Fruit fly (Drosophila melanogaster) whole organism, embryonic: ENCODE measurements around the gene CG33181.

Source experiments
- CG10209 ChIP-seq: fragments of 200-800 bp; sonication (Bioruptor generic); optimal IDR thresholded peaks from 3 replicates; lab custom pipeline; 2017; ENCODE audit warnings: missing biosample characterization, mild to moderate bottlenecking, missing genetic modification characterization, missing genetic modification reagents
- CG11723 ChIP-seq: fragments of 200-800 bp; sonication (Bioruptor generic); optimal IDR thresholded peaks from 2 replicates; lab custom pipeline; 2017; ENCODE audit warnings: missing biosample characterization, mild to moderate bottlenecking, missing genetic modification characterization
- CG12104 ChIP-seq: fragments of 200-800 bp; sonication (Bioruptor generic); optimal IDR thresholded peaks from 3 replicates; lab custom pipeline; 2016; ENCODE audit warnings: missing biosample characterization, missing genetic modification characterization
- CG12155 ChIP-seq: fragments of 200-800 bp; sonication (Bioruptor generic); optimal IDR thresholded peaks from 3 replicates; lab custom pipeline; 2016; ENCODE audit warnings: missing biosample characterization, missing genetic modification characterization
- CG14710 ChIP-seq: fragments of 200-800 bp; sonication (Bioruptor generic); optimal IDR thresholded peaks from 3 replicates; lab custom pipeline; 2019; ENCODE audit warnings: missing biosample characterization, mild to moderate bottlenecking, missing genetic modification characterization, moderate library complexity
- CG14965 ChIP-seq: fragments of 200-800 bp; sonication (Bioruptor generic); optimal IDR thresholded peaks from 2 replicates; lab custom pipeline; 2016; ENCODE audit warnings: missing biosample characterization, missing genetic modification characterization, borderline replicate concordance
- CG1529 ChIP-seq: fragments of 200-800 bp; sonication (Bioruptor generic); optimal IDR thresholded peaks from 3 replicates; lab custom pipeline; 2018; ENCODE audit warnings: missing biosample characterization, missing genetic modification characterization
- CG1647 ChIP-seq: fragments of 200-800 bp; sonication (Bioruptor generic); optimal IDR thresholded peaks from 3 replicates; lab custom pipeline; 2016; ENCODE audit warnings: missing biosample characterization, missing genetic modification characterization
- CG16863 ChIP-seq: fragments of 200-800 bp; sonication (Bioruptor generic); optimal IDR thresholded peaks from 3 replicates; lab custom pipeline; 2016; ENCODE audit warnings: missing biosample characterization, missing genetic modification characterization
- CG1792 ChIP-seq: fragments of 200-800 bp; sonication (Bioruptor generic); optimal IDR thresholded peaks from 2 replicates; lab custom pipeline; 2016; ENCODE audit warnings: missing biosample characterization, missing genetic modification characterization
- CG2712 ChIP-seq: fragments of 200-800 bp; optimal IDR thresholded peaks from 3 replicates; lab custom pipeline; 2019; ENCODE audit warnings: missing biosample characterization, mild to moderate bottlenecking, missing genetic modification characterization, moderate library complexity
- CG3281 ChIP-seq: fragments of 200-800 bp; sonication (Bioruptor generic); optimal IDR thresholded peaks from 3 replicates; lab custom pipeline; 2017; ENCODE audit warnings: missing biosample characterization, mild to moderate bottlenecking, missing genetic modification characterization
- CG3407 ChIP-seq: fragments of 200-800 bp; sonication (Bioruptor generic); optimal IDR thresholded peaks from 2 replicates; lab custom pipeline; 2018; ENCODE audit warnings: missing biosample characterization, mild to moderate bottlenecking, missing genetic modification characterization
- CG3726 ChIP-seq: fragments of 200-800 bp; sonication (Bioruptor generic); IDR thresholded peaks from 3 replicates; pipeline ENCODE4, ENCODE4 v1.3.6; 2022; ENCODE audit warnings: missing biosample characterization, missing genetic modification characterization
- CG5245 ChIP-seq: fragments of 200-800 bp; sonication (Bioruptor generic); optimal IDR thresholded peaks from 3 replicates; lab custom pipeline; 2016; ENCODE audit warnings: missing biosample characterization, missing genetic modification characterization
- CG7556 ChIP-seq: fragments of 200-800 bp; sonication (Bioruptor generic); optimal IDR thresholded peaks from 2 replicates; lab custom pipeline; 2017; ENCODE audit warnings: missing biosample characterization, mild to moderate bottlenecking, missing genetic modification characterization
- CG7987 ChIP-seq: fragments of 200-800 bp; sonication (Bioruptor generic); optimal IDR thresholded peaks from 2 replicates; lab custom pipeline; 2018; ENCODE audit warnings: missing biosample characterization, mild to moderate bottlenecking, missing genetic modification characterization, moderate library complexity
- CG9437 ChIP-seq: fragments of 200-800 bp; sonication (Bioruptor generic); optimal IDR thresholded peaks from 2 replicates; lab custom pipeline; 2018; ENCODE audit warnings: missing biosample characterization, mild to moderate bottlenecking, missing genetic modification characterization
- D ChIP-seq, 2 experiments: fragments of 200-800 bp in 1 of 2; fragments of >200 bp in 1 of 2; sonication (Bioruptor generic) in 1 of 2; optimal IDR thresholded peaks; 2 replicates in 1 of 2; 3 replicates in 1 of 2; lab custom pipeline; 2017; ENCODE audit warnings: mild to moderate bottlenecking in 1 of 2, missing biosample characterization in 1 of 2, missing genetic modification characterization in 1 of 2, missing genetic modification reagents in 1 of 2
- Dip2 ChIP-seq: fragments of 200-800 bp; sonication (Bioruptor generic); IDR thresholded peaks from 2 replicates; pipeline ENCODE4 v1.3.6; 2022; ENCODE audit warnings: missing biosample characterization, missing genetic modification characterization
- Fer1 ChIP-seq: fragments of 200-800 bp; sonication (Bioruptor generic); optimal IDR thresholded peaks from 2 replicates; lab custom pipeline; 2017; ENCODE audit warnings: missing biosample characterization, mild to moderate bottlenecking, missing genetic modification characterization
- Fer2 ChIP-seq: fragments of 200-800 bp; sonication (Bioruptor generic); optimal IDR thresholded peaks from 2 replicates; lab custom pipeline; 2018; ENCODE audit warnings: missing biosample characterization, mild to moderate bottlenecking, missing genetic modification characterization, moderate library complexity
- Hsf ChIP-seq: fragments of 200-800 bp; sonication (Bioruptor generic); optimal IDR thresholded peaks from 3 replicates; lab custom pipeline; 2016; ENCODE audit warnings: missing biosample characterization, missing genetic modification characterization
- Lhr ChIP-seq: fragments of 200-800 bp; sonication (Bioruptor generic); optimal IDR thresholded peaks from 3 replicates; lab custom pipeline; 2017; ENCODE audit warnings: mild to moderate bottlenecking, missing biosample characterization, missing genetic modification reagents, missing genetic modification characterization
- Med ChIP-seq: fragments of 200-800 bp; sonication (Bioruptor generic); peaks from one replicate; lab custom pipeline; 2016; ENCODE audit warnings: missing biosample characterization, missing genetic modification characterization, mild to moderate bottlenecking, inconsistent platforms, moderate library complexity
- Ravus ChIP-seq: fragments of 200-800 bp; sonication (Bioruptor generic); IDR thresholded peaks from 2 replicates; pipeline ENCODE4 v1.3.6; 2022; ENCODE audit warnings: missing biosample characterization, missing genetic modification characterization
- Spps ChIP-seq: fragments of 200-800 bp; sonication (Bioruptor generic); optimal IDR thresholded peaks from 2 replicates; lab custom pipeline; 2018; ENCODE audit warnings: missing biosample characterization, mild to moderate bottlenecking, missing genetic modification characterization
- Sry-δ ChIP-seq: fragments of 200-800 bp; sonication (Bioruptor generic); optimal IDR thresholded peaks from 2 replicates; lab custom pipeline; 2016; ENCODE audit warnings: missing biosample characterization, missing genetic modification characterization
- Usf ChIP-seq: fragments of 200-800 bp; sonication (Bioruptor generic); optimal IDR thresholded peaks from 2 replicates; lab custom pipeline; 2017; ENCODE audit warnings: missing genotype, missing biosample characterization, missing genetic modification characterization
- amos ChIP-seq: fragments of 200-800 bp; sonication (Bioruptor generic); IDR thresholded peaks from 2 replicates; pipeline ENCODE4 v1.3.6; 2022; ENCODE audit warnings: missing biosample characterization, missing genetic modification characterization; ENCODE audit not compliant: partially characterized antibody
- bab2 ChIP-seq: fragments of 200-800 bp; sonication (Bioruptor generic); optimal IDR thresholded peaks from 2 replicates; lab custom pipeline; 2016; ENCODE audit warnings: missing biosample characterization, missing genetic modification characterization
- cg ChIP-seq: fragments of 200-800 bp; sonication (Bioruptor generic); optimal IDR thresholded peaks from 3 replicates; lab custom pipeline; 2019; ENCODE audit warnings: missing biosample characterization, mild to moderate bottlenecking, missing genetic modification characterization, moderate library complexity
- dan ChIP-seq: fragments of 200-800 bp; sonication (Bioruptor generic); IDR thresholded peaks from 2 replicates; pipeline ENCODE4 v1.3.6; 2022; ENCODE audit warnings: missing biosample characterization, missing genetic modification characterization
- ems ChIP-seq: fragments of 200-800 bp; sonication (Bioruptor generic); optimal IDR thresholded peaks from 3 replicates; lab custom pipeline; 2016; ENCODE audit warnings: missing biosample characterization, missing genetic modification characterization
- fd96Cb ChIP-seq: fragments of 200-800 bp; sonication (Bioruptor generic); optimal IDR thresholded peaks from 2 replicates; lab custom pipeline; 2018; ENCODE audit warnings: missing biosample characterization, mild to moderate bottlenecking, missing genetic modification characterization, moderate library complexity
- ftz-f1 ChIP-seq: fragments of 200-800 bp; sonication (Bioruptor generic); optimal IDR thresholded peaks from 2 replicates; lab custom pipeline; 2016; ENCODE audit warnings: missing biosample characterization, missing genetic modification characterization
- gem ChIP-seq: fragments of 200-800 bp; sonication (Bioruptor generic); optimal IDR thresholded peaks from 2 replicates; lab custom pipeline; 2019; ENCODE audit warnings: missing biosample characterization, mild to moderate bottlenecking, missing genetic modification characterization, moderate library complexity
- gsb ChIP-seq: fragments of 200-800 bp; sonication (Bioruptor generic); IDR thresholded peaks from 2 replicates; pipeline ENCODE4 v1.3.6; 2022; ENCODE audit warnings: missing biosample characterization, missing genetic modification characterization
- jumu ChIP-seq: fragments of 200-800 bp; sonication (Bioruptor generic); optimal IDR thresholded peaks from 3 replicates; lab custom pipeline; 2016; ENCODE audit warnings: missing biosample characterization, missing genetic modification characterization
- mirr ChIP-seq: fragments of 200-800 bp; sonication (Bioruptor generic); optimal IDR thresholded peaks from 3 replicates; lab custom pipeline; 2018; ENCODE audit warnings: missing biosample characterization, mild to moderate bottlenecking, missing genetic modification characterization
- rib ChIP-seq: fragments of 200-800 bp; sonication (Bioruptor generic); IDR thresholded peaks from 2 replicates; pipeline ENCODE4 v1.3.6; 2022; ENCODE audit warnings: missing biosample characterization, missing genetic modification characterization
- salm ChIP-seq: fragments of 200-800 bp; sonication (Bioruptor generic); optimal IDR thresholded peaks from 2 replicates; lab custom pipeline; 2018; ENCODE audit warnings: missing biosample characterization, mild to moderate bottlenecking, missing genetic modification characterization
- sd ChIP-seq: fragments of 200-800 bp; sonication (Bioruptor generic); optimal IDR thresholded peaks from 3 replicates; lab custom pipeline; 2018; ENCODE audit warnings: missing biosample characterization, mild to moderate bottlenecking, missing genetic modification characterization, moderate library complexity
- sna ChIP-seq: fragments of 200-800 bp; sonication (Bioruptor generic); IDR thresholded peaks from 2 replicates; pipeline ENCODE4 v1.3.6; 2022; ENCODE audit warnings: missing biosample characterization, missing genetic modification characterization; ENCODE audit not compliant: partially characterized antibody
- sob ChIP-seq: fragments of 200-800 bp; sonication (Bioruptor generic); IDR thresholded peaks from 2 replicates; pipeline ENCODE4 v1.3.6; 2022; ENCODE audit warnings: missing biosample characterization, missing genetic modification characterization
- ssp ChIP-seq: fragments of 200-800 bp; sonication (Bioruptor generic); IDR thresholded peaks from 2 replicates; pipeline ENCODE4 v1.3.6; 2022; ENCODE audit warnings: missing biosample characterization, missing genetic modification characterization
- tx ChIP-seq: fragments of 200-800 bp; sonication (Bioruptor generic); optimal IDR thresholded peaks from 2 replicates; lab custom pipeline; 2016; ENCODE audit warnings: missing biosample characterization, missing genetic modification characterization
- zfh2 ChIP-seq: fragments of 200-800 bp; sonication (Bioruptor generic); optimal IDR thresholded peaks from 2 replicates; lab custom pipeline; 2016; ENCODE audit warnings: missing biosample characterization, missing genetic modification characterization

Gene CG33181

DNA sequence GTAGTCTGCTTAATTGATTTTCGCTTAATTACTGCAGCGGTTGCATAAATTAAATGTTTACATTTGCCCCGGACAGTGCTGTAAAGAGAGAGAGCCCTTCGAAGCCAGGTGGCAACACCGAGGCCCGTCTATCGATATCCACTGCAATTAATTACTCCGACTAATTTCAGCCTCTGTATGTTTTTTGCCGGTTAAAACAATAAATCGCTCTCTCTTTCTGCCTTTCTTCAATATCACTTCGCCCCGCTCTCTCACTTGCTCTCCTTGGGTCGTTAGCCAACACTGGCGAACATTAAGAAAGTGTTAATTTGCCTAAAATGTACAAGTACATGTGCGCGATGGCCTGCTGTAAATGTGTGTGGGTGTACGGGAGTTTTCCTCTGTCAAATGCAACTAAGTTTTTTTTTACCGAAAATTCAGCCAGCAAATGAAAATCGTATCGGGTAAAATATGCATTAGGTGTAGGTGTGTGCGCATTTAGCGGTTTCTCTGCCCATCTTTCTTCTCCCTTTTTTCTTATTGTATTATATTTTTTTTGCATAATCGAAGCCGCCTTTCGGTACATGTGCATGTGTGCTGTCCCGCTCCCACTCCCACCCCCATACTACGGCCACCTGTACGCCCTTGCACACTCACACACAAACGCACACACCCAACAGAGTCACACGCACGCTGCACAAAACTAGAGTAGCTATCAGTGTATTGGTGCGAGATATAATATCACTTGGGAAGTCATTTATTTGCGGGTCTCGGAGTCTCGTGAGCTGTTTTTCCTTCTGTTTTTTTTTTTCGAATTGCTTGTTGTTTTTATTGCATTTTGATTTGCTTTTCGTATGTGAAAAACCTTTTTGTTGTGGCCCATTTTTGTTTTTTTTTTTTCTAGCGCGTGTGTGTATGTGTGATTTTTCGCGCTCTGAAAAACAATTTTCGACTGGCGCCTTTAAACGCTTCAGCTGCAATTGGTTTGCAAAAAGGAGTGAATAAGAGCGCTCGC, 72.6 kb downstream of the CG33181 start (continued):
- peak; percentile 92 for TF ChIP-seq Med (GFP tag; lab: Kevin White, UChicago)
- no peak for TF ChIP-seq CG11723 (GFP tag; lab: Kevin White, UChicago)
- TF ChIP-seq CG12104 (GFP tag; lab: Kevin White, UChicago), result no peak
- no peak for TF ChIP-seq CG14965
- no peak for TF ChIP-seq CG3726
- TF ChIP-seq CG3407 (GFP tag; lab: Kevin White, UChicago), result no peak
- TF ChIP-seq ftz-f1, result peak; percentile 39
- peak; percentile 26 for TF ChIP-seq CG14710 (tag; lab: Kevin White, UChicago)
- peak; percentile 28 for TF ChIP-seq tx (GFP tag; lab: Kevin White, UChicago)
- TF ChIP-seq jumu (GFP tag; lab: Kevin White, UChicago), result peak; percentile 48
- TF ChIP-seq sob, result no peak
- no peak for TF ChIP-seq Spps (tag; lab: Kevin White, UChicago)
- no peak for TF ChIP-seq dan (GFP tag; lab: Robert Waterston, UW)
- TF ChIP-seq CG3281, result no peak
- no peak for TF ChIP-seq CG12155 (GFP tag; lab: Kevin White, UChicago)
- TF ChIP-seq gsb (GFP tag; lab: Robert Waterston, UW), result no peak
- TF ChIP-seq sna (GFP tag; lab: Robert Waterston, UW), result 0 out of 2 replicates have a peak, but pooled peaks have one; percentile 20
- peak; percentile 58 for TF ChIP-seq Sry-δ (GFP tag; lab: Kevin White, UChicago)
- TF ChIP-seq amos, result peak; percentile 54; the same call in 1 of the 2 replicates
- no peak for TF ChIP-seq sd (tag; lab: Kevin White, UChicago)
- TF ChIP-seq Hsf (GFP tag; lab: Kevin White, UChicago), result peak; percentile 49
- TF ChIP-seq ems (GFP tag; lab: Kevin White, UChicago), result peak; percentile 55
- peak; percentile 0 for TF ChIP-seq CG2712 (tag; lab: Kevin White, UChicago)
- no peak for TF ChIP-seq CG7556
- TF ChIP-seq ssp (GFP tag; lab: Robert Waterston, UW), result no peak
- TF ChIP-seq CG9437, result peak; percentile 22
- no peak for TF ChIP-seq Ravus (GFP tag; lab: Robert Waterston, UW)
- no peak for TF ChIP-seq CG1529
- TF ChIP-seq Fer2 (tag; lab: Kevin White, UChicago), result no peak
- peak; percentile 12 for TF ChIP-seq Fer1 (GFP tag; lab: Kevin White, UChicago)
- no peak for TF ChIP-seq D (optimal IDR thresholded peaks at IDR 0.05; lab: Kevin White, UChicago)
- peak; percentile 59 for TF ChIP-seq D (GFP tag; optimal IDR thresholded peaks at IDR 0.05; lab: Kevin White, UChicago)
- TF ChIP-seq Dip2 (GFP tag; lab: Robert Waterston, UW), result no peak
- TF ChIP-seq CG10209 (GFP tag; lab: Kevin White, UChicago), result peak; percentile 20
- no peak for TF ChIP-seq bab2
- no peak for TF ChIP-seq CG16863 (GFP tag; lab: Kevin White, UChicago)
- no peak for TF ChIP-seq Lhr
- TF ChIP-seq rib (GFP tag; lab: Robert Waterston, UW), result peak; percentile 24
- TF ChIP-seq CG7987 (GFP tag; lab: Kevin White, UChicago), result no peak
- TF ChIP-seq CG5245, result no peak
- TF ChIP-seq fd96Cb (tag; lab: Kevin White, UChicago), result no peak
- peak; percentile 8 for TF ChIP-seq gem (tag; lab: Kevin White, UChicago)
- no peak for TF ChIP-seq Usf
- peak; percentile 50 for TF ChIP-seq mirr
- peak; percentile 89 for TF ChIP-seq cg
- no peak for TF ChIP-seq CG1647
- TF ChIP-seq salm (tag; lab: Kevin White, UChicago), result no peak
- TF ChIP-seq zfh2 (GFP tag; lab: Kevin White, UChicago), result peak; percentile 50
- no peak for TF ChIP-seq CG1792
